ENCODE assay signal across 2 fruit fly cellular contexts in genomic region chr3L:10186893-10187292, dm6.
TF ChIP-seq lines count a peak whose summit lies in the region.

No protein-coding gene starts in this region.

- TF ChIP-seq CTCF in whole organism, embryonic (GFP tag; optimal IDR thresholded peaks at IDR 0.05; lab: Kevin White, UChicago) = no peak

TF ChIP-seq in whole organism, embryonic, 481 proteins besides CTCF, POLR2A, EP300 and RAD21:
- TF ChIP-seq ewg (GFP tag; optimal IDR thresholded peaks at IDR 0.05; lab: Kevin White, UChicago) (peak; percentile 5), Deaf1 (tag; optimal IDR thresholded peaks at IDR 0.05; lab: Kevin White, UChicago) (peak; percentile 73), Ets65A (GFP tag; lab: Kevin White, UChicago) (peak; percentile 45), CG10366 (GFP tag; IDR thresholded peaks at IDR 0.05; lab: Robert Waterston, UW) (no peak), abd-A (tag; optimal IDR thresholded peaks at IDR 0.05; lab: Kevin White, UChicago) (peak; percentile 77), CG42726 (GFP tag; IDR thresholded peaks at IDR 0.05; lab: Robert Waterston, UW; ENCODE audit: partially characterized antibody) (no peak), CG3163 (GFP tag; optimal IDR thresholded peaks at IDR 0.05; lab: Kevin White, UChicago) (peak; percentile 85), Trl (optimal IDR thresholded peaks at IDR 0.05; lab: Kevin White, UChicago) (peak; percentile 31 to 43), Trl (GFP tag; optimal IDR thresholded peaks at IDR 0.05; lab: Kevin White, UChicago) (no peak)
TF ChIP-seq in whole organism, embryonic: peak in this region for 6.

TF ChIP-seq in whole organism, pupa, 21 proteins besides CTCF, POLR2A, EP300 and RAD21:
- TF ChIP-seq CG4496 (GFP tag; IDR thresholded peaks at IDR 0.05; lab: Robert Waterston, UW) (0 out of 3 replicates have a peak, but pooled peaks have one; percentile 32), CG12605 (GFP tag; IDR thresholded peaks at IDR 0.05; lab: Robert Waterston, UW) (no peak)
TF ChIP-seq in whole organism, pupa: peak in this region for 1.
